Worm (Caenorhabditis elegans): Measurements from ENCODE around the gene C02F5.14.

DNA sequence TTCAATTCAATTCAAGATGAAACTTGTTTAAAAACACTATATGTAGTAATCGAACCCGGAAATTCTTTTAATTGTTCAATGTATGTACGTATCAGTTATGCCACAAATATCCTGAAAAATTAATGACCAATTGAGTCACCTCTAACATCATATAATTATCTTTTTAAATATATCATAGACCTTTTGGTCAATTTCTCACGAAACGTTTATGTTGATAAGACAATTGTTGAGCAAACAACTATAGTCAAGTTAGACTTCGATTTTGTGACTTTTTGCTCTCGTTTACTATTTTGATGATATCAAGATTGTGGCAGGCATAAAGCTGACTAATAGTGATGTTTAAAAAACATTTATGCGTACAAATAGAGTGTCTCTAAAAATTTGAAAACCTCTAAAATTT, 4.9 kb upstream of the C02F5.14 start:
- no peak for TF ChIP-seq tbx-2 (tag; optimal IDR thresholded peaks at IDR 0.05)
- no peak for TF ChIP-seq pat-9 (tag; optimal IDR thresholded peaks at IDR 0.05)
